Worm (Caenorhabditis elegans): ENCODE measurements around the gene T06E4.21.

The T06E4.21 gene

DNA sequence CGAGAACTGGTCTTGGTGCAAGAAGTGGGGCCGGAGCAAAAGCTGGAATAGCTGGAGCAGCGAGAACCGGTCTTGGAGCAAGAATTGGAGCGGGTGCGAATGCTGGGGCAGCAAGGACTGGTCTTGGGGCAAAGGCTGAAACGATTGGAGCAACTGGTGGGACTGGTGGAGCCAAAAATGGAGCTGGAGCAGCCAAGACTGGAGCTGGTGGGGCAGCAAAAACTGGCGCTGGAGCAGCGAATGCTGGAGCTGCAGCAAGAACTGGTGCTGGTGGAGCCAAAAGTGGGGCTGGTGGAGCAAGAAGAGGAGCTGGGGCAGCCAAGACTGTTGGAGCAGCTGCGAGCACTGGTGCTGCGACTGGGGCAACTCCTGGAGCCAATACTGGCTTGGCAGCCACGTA is 22.8 kb upstream of the T06E4.21 start:
- TF ChIP-seq W03F9.2 (tag; optimal IDR thresholded peaks at IDR 0.05) = no peak

DNA sequence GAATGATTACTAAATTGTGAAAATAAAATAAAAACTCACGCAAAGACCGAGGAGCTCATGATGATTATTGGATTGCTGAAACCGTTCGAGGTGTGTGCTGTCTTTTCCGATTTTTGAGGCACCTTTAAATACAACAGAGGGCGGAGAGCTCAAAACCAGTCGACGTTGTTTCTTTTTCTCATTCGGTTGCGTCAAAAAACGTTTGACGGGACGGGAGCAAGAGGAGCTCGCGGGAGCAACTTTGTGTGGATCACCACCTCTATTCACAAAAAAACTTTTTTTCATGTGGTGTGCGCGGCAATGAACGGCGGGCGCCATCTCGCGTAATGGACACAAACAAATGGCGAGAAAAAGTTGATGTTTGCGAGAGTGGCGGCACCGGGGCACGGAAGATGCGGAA is 22.3 kb upstream of the T06E4.21 start, which contains the start of gene idpc-3:
idpc-3 (minus strand) TSS at position 101 of the 400 bp plus-strand sequence.
- TF ChIP-seq W03F9.2 (tag; optimal IDR thresholded peaks at IDR 0.05) (no peak), him-1 (tag; optimal IDR thresholded peaks at IDR 0.05) (no peak), dao-5 (tag; optimal IDR thresholded peaks at IDR 0.05) (no peak)

DNA sequence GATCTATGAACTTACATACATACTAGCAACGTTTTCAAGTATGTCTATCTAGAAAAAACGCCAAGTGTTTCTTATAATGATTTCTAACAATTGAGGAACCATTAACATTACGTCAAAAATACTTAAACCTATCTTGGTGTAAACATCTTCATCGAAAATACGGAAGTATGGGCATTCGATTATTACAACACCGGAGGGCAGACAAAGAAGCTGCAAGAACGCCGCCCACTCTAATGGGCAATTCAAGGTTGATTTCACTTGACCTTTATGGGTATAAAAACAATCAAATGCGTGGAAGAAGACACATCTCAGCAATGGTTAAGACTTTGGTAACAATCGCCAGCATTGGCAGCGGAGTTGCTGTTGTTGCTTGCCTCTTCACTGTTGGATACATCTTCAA is 21.8 kb upstream of the T06E4.21 start, which contains the start of gene col-146:
col-146 (plus strand) TSS at position 301 of the 400 bp plus-strand sequence.
- TF ChIP-seq dao-5 (tag; optimal IDR thresholded peaks at IDR 0.05) = no peak

DNA sequence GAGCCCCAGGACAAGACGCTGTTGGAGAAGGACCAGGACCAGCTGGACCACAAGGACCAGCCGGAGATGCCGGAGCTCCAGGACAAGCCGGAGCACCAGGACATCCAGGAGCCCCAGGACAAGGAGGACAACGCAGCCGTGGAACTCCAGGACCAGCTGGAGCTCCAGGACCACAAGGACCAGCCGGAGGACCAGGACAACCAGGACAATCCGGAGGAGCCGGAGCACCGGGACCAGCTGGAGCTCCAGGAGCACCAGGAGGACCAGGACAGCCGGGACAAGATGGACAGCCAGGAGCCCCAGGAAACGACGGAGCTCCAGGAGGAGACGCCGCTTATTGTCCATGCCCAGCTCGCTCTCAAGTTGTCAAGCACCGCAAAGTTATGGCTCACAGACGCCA is 20.9 kb upstream of the T06E4.21 start:
- TF ChIP-seq him-1 (tag; optimal IDR thresholded peaks at IDR 0.05) = no peak
- no peak for TF ChIP-seq dao-5 (tag; optimal IDR thresholded peaks at IDR 0.05)
- no peak for TF ChIP-seq W03F9.2 (tag; optimal IDR thresholded peaks at IDR 0.05)

DNA sequence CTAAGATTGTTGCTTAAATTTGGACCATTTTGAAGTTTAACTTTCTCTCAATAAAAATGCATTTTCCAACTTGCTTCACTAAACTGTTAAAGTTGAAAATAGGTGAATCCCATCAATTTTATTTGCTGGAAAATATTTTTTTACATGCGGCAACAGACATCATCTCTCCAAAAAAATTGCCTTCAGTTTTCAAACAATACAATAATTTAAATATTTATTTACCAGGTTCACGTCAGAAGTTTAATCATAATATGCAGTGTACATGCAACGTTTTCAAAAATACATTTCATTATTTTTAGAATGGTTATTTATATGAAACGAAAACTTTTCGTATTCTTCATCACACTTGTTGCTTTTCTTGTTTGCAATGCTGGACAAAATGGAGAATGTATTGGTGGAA is 20.4 kb upstream of the T06E4.21 start, which contains the start of gene T06E4.5:
T06E4.5 (plus strand) TSS at position 301 of the 400 bp plus-strand sequence.
- no peak for TF ChIP-seq him-1 (tag; optimal IDR thresholded peaks at IDR 0.05)
- TF ChIP-seq W03F9.2 (tag; optimal IDR thresholded peaks at IDR 0.05) = no peak
- no peak for TF ChIP-seq dao-5 (tag; optimal IDR thresholded peaks at IDR 0.05)

DNA sequence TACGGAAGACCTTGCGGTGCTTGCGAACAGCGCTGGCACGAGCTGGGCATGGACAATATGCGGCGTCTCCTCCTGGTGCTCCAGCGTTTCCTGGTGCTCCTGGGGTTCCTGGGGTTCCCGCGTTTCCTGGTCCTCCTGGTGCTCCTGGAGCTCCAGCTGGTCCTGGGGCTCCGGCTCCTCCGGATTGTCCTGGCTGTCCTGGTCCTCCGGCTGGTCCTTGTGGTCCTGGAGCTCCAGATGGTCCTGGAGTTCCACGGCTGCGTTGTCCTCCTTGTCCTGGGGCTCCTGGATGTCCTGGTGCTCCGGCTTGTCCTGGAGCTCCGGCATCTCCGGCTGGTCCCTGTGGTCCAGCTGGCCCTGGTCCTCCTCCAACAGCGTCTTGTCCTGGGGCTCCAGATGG is 19.0 kb upstream of the T06E4.21 start:
- no peak for TF ChIP-seq dao-5 (tag; optimal IDR thresholded peaks at IDR 0.05)
- no peak for TF ChIP-seq W03F9.2 (tag; optimal IDR thresholded peaks at IDR 0.05)
- TF ChIP-seq him-1 (tag; optimal IDR thresholded peaks at IDR 0.05) = no peak

DNA sequence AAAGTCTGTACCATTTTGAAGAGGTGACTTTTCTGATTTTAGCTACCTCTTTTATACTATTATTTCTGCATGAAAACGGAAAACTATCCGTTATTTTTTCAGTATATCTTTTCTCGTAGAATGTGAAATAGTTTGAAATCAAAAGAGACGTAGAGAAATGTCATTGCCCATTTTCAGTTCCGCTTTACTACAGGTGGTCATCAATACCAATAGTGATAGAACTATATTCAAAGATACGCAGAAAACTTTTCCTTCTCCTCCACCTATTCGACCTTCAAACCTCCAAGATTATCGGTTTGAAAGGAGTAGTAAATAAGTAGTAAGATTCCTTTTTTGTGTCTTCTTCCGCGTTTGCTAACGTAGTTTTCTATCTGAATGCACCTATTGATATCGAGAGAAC is 18.1 kb upstream of the T06E4.21 start, which contains the start of gene col-147:
col-147 (minus strand) TSS at position 26 of the 400 bp plus-strand sequence.
- TF ChIP-seq him-1 (tag; optimal IDR thresholded peaks at IDR 0.05) (no peak), W03F9.2 (tag; optimal IDR thresholded peaks at IDR 0.05) (no peak), dao-5 (tag; optimal IDR thresholded peaks at IDR 0.05) (no peak)

DNA sequence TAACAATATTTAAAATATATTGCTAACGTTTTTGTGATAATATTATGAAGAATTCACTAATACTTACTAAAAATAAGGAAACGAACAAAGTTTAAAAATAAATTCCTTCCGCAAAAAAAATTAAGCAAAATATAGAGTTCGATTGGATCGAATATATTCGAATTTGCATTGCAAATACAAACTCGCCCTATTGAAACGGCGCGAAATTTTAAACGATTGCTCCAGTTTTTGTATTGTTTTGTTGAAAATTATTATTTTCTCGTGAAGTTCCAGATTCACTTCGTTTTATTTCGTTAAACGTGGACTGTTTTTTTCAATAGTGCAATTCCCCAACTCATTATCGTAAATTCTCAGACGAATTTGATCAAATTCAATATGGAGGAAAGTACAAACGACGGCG is 5.9 kb upstream of the T06E4.21 start, which contains the start of the genes atl-1 and hcp-2:
atl-1 (minus strand) TSS at position 89 of the 400 bp plus-strand sequence.
hcp-2 (plus strand) TSS at position 353 of the 400 bp plus-strand sequence.
- TF ChIP-seq him-1 (tag; optimal IDR thresholded peaks at IDR 0.05) (no peak), dao-5 (tag; optimal IDR thresholded peaks at IDR 0.05) (no peak), W03F9.2 (tag; optimal IDR thresholded peaks at IDR 0.05) (no peak)

DNA sequence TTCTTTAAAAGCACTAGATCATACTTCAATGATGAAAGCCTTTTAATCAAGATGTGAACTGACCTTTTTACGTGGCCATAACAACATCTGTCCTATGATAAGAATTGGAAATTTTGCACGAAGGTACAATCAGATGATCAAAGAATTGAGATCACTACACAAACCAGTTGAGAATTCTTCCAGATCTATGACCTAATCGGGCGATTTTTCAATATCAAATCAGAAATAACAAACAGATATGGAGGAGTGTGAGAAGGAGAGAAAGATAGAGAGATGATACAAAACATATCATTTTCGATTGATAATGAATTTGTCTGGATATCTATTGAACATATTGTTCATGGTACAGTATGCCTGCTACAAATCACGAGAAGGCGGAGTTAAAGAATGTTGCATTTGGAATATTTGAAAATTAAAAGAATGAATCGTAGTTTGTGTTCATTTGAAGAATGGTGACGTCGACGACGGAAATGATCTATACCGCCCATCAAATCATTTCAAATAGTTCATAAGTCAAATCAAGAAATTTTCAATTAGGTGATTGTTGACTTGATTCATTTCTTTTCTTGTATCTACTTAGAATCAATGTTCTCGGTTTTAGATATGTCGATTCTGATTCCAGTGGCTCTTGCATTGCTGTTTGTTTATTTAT is 2.9 kb downstream of the T06E4.21 start, which contains the start of gene cyp-29A4:
cyp-29A4 (plus strand) TSS at position 602 of the 652 bp plus-strand sequence.
- no peak for TF ChIP-seq dao-5 (tag; optimal IDR thresholded peaks at IDR 0.05)
- no peak for TF ChIP-seq W03F9.2 (tag; optimal IDR thresholded peaks at IDR 0.05)
- no peak for TF ChIP-seq him-1 (tag; optimal IDR thresholded peaks at IDR 0.05)

DNA sequence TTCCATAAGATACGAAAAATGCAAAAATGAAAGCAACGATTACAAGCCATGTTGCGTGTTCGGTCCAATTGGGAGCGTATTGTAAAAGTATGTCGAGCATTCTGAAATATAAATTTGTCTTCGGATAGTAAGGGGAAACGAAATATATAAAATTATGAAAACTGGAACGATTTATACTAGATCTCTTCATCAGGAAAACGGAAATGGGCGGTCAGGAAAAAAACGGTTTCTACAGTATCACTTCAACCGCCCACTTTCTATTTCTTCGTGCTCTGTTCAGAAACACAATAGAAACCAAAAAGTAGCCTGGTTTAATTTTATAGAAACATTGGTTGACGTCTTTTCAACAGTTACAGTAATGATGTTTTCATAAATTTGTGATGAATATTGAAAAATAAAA is 10.1 kb downstream of the T06E4.21 start, which contains the start of gene pitr-4:
pitr-4 (minus strand) TSS at position 101 of the 400 bp plus-strand sequence.
- no peak for TF ChIP-seq dao-5 (tag; optimal IDR thresholded peaks at IDR 0.05)
- TF ChIP-seq W03F9.2 (tag; optimal IDR thresholded peaks at IDR 0.05) = no peak
- no peak for TF ChIP-seq him-1 (tag; optimal IDR thresholded peaks at IDR 0.05)

DNA sequence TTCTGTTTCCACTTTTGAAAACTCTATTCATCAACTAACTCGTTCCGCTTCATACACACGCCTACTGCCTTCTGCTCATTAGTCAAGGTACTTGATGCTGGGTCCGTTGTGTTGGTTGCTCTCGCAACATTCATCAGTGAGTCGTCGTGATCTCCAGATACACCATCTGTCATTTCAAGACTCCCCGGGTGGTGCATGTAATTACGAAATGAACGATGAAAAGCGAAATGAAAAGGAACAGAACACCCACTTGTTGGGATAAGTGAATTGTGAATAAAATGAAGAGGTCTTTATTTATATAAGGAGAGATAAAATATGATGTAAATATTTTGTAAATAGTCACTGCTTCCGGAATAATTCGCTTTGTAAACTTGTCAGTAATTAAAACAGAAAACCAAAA is 12.6 kb downstream of the T06E4.21 start:
- no peak for TF ChIP-seq W03F9.2 (tag; optimal IDR thresholded peaks at IDR 0.05)
- TF ChIP-seq dao-5 (tag; optimal IDR thresholded peaks at IDR 0.05) = no peak
- no peak for TF ChIP-seq him-1 (tag; optimal IDR thresholded peaks at IDR 0.05)

DNA sequence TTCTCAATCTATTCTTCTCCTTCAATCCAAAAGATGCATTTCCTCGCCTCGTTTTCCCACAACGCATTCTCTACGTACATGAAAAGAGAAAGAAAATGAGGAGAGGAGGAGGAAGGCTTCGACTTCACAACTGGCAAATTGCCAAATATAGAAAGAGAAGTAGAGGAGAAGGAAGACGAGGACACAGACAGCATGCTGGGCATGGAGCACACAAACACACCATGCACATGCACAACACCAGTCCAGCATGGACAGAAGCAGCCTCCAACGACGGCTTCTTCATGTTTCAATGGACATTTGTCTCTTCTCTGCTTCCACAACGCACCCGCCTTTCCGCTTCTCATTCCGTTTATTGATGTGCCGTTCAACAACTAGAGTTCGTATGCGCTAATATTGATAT is 13.2 kb downstream of the T06E4.21 start:
- TF ChIP-seq him-1 (tag; optimal IDR thresholded peaks at IDR 0.05) (peak; percentile 58), W03F9.2 (tag; optimal IDR thresholded peaks at IDR 0.05) (no peak)

DNA sequence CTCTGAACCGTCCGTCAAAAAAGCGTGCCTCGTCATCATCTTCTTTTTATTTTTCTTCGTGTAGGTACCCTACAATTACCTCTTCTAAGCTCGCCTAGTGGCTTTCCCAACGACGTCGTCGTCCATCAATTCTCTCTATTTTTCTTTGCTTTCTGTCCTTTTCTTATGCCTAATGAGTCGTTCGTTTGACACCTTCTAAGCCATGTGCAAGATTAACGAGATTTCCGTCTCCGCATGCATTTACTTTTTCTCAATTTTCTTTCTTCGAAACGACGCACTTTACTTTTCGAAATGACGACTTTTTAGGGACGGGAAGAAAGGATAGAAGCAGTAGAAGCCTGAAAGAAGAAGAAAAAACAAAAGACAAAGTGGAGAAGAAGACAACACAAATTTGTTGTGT is 15.0 kb downstream of the T06E4.21 start, which contains the start of gene ZK287.1:
ZK287.1 (plus strand) TSS at position 301 of the 400 bp plus-strand sequence.
- no peak for TF ChIP-seq W03F9.2 (tag; optimal IDR thresholded peaks at IDR 0.05)
- no peak for TF ChIP-seq him-1 (tag; optimal IDR thresholded peaks at IDR 0.05)
- TF ChIP-seq dao-5 (tag; optimal IDR thresholded peaks at IDR 0.05) = no peak

DNA sequence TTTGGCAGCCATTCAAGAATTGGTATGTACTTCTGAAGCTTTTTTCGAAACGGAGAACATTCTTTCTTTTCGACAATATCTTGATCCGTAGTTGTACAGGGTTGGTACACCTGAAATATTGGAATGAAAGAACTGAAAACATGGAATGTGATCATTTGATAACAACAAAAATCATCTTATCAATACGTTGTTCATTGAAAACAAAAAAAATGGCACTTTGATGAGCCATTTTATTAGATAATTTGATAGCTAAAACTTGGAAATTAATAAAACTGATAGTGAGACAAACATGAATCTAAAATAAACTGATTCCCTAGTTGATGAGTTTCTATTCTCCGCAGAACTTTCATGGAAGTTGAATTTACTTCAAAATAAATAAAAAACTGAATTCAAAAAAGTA is 21.1 kb downstream of the T06E4.21 start:
- TF ChIP-seq W03F9.2 (tag; optimal IDR thresholded peaks at IDR 0.05) (no peak), dao-5 (tag; optimal IDR thresholded peaks at IDR 0.05) (no peak), him-1 (tag; optimal IDR thresholded peaks at IDR 0.05) (no peak)

All from whole organism, L4/young adult.